Worm (Caenorhabditis elegans) whole organism, midembryonic: ENCODE data around the gene AH10.4.

Experiments
- flt-1 ChIP-seq: fragments of 200-800 bp; sonication (Bioruptor generic); IDR thresholded peaks from 2 replicates; pipeline ENCODE4 v1.3.6; 2022; ENCODE audit warnings: missing genetic modification characterization, missing compliant biosample characterization
- ref-1 ChIP-seq: fragments of 200-800 bp; sonication (Bioruptor generic); conservative IDR thresholded peaks from 2 replicates; pipeline ENCODE4 v1.3.6; 2022; ENCODE audit warnings: missing genetic modification reagents, missing genetic modification characterization, missing compliant biosample characterization

DNA sequence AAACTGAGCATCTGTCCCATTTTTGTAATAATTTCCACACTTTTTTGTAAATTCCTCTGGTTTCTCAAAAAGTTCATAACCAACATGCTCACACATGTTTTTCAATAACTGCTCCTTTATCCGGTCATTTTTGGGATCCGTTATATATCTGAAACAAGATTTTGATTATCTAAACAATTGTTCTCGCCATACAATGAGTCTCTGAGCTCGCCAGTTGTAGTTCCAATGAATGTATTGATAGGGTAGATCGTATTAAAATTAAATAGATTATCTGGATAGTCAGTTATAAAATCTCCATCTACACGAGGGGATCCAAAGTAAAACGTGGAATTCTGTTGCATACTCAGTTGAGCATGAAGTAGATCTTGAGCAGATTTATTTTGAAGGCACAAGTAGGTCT is 38.9 kb upstream of the AH10.4 start:
- TF ChIP-seq ref-1 (GFP tag; lab: Robert Waterston, UW) (no peak), flt-1 (no peak)
